Worm (Caenorhabditis elegans) whole organism, L2 larva: ENCODE measurements around the gene rgef-1.
A peak's percentile ranks its signal among the peaks of the same experiment; 100 is the strongest.

Experiments used
- C34F6.9 ChIP-seq: fragments of 150-350 bp; optimal IDR thresholded peaks from 2 replicates; lab custom pipeline; 2014; ENCODE audit warnings: missing biosample characterization, missing genetic modification characterization
- F13H6.1 ChIP-seq: sonication (generic microtip); optimal IDR thresholded peaks from 2 replicates; lab custom pipeline; 2016; ENCODE audit warnings: missing genetic modification characterization, missing compliant biosample characterization
- R02D3.7 ChIP-seq: fragments of 150-350 bp; optimal IDR thresholded peaks from 2 replicates; lab custom pipeline; 2014; ENCODE audit warnings: missing biosample characterization, missing genetic modification characterization
- ZK546.5 ChIP-seq: sonication (generic microtip); optimal IDR thresholded peaks from 2 replicates; lab custom pipeline; 2017; ENCODE audit warnings: missing biosample characterization, missing genetic modification characterization
- alr-1 ChIP-seq: fragments of 150-350 bp; optimal IDR thresholded peaks from 2 replicates; lab custom pipeline; 2014; ENCODE audit warnings: missing biosample characterization, missing genetic modification characterization
- aly-2 ChIP-seq: fragments of 150-350 bp; optimal IDR thresholded peaks from 2 replicates; lab custom pipeline; 2014; ENCODE audit warnings: missing biosample characterization, missing genetic modification characterization
- ama-1 ChIP-seq: fragments of 150-350 bp; optimal IDR thresholded peaks from 2 replicates; lab custom pipeline; 2018; ENCODE audit warnings: inconsistent platforms
- blmp-1 ChIP-seq: sonication (generic microtip); optimal IDR thresholded peaks from 2 replicates; lab custom pipeline; 2017; ENCODE audit warnings: missing genetic modification characterization, mild to moderate bottlenecking, missing compliant biosample characterization, antibody characterized with exemption, moderate library complexity; ENCODE audit not compliant: insufficient read depth
- ceh-16 ChIP-seq: fragments of 150-350 bp; optimal IDR thresholded peaks from 2 replicates; lab custom pipeline; 2014; ENCODE audit warnings: missing biosample characterization, missing genetic modification characterization
- ceh-82 ChIP-seq: fragments of 150-350 bp; optimal IDR thresholded peaks from 2 replicates; lab custom pipeline; 2014; ENCODE audit warnings: missing biosample characterization, missing genetic modification characterization
- crh-2 ChIP-seq: sonication (generic microtip); optimal IDR thresholded peaks from 2 replicates; lab custom pipeline; 2017; ENCODE audit warnings: missing biosample characterization, missing genetic modification characterization
- elt-1 ChIP-seq: fragments of 150-350 bp; optimal IDR thresholded peaks from 2 replicates; lab custom pipeline; 2014; ENCODE audit warnings: missing biosample characterization, missing genetic modification characterization
- fos-1 ChIP-seq: fragments of 150-350 bp; optimal IDR thresholded peaks from 2 replicates; lab custom pipeline; 2014; ENCODE audit warnings: missing biosample characterization, missing genetic modification characterization
- gmeb-1 ChIP-seq: fragments of 150-350 bp; optimal IDR thresholded peaks from 2 replicates; lab custom pipeline; 2014; ENCODE audit warnings: missing biosample characterization, missing genetic modification characterization
- lin-11 ChIP-seq: fragments of 150-350 bp; sonication (generic microtip); optimal IDR thresholded peaks from 2 replicates; lab custom pipeline; 2014; ENCODE audit warnings: missing biosample characterization, missing genetic modification characterization, inconsistent platforms, mixed read lengths
- lin-13 ChIP-seq: fragments of 150-350 bp; optimal IDR thresholded peaks from 2 replicates; lab custom pipeline; 2014; ENCODE audit warnings: missing biosample characterization, missing genetic modification reagents, missing genetic modification characterization
- lin-39 ChIP-seq: fragments of 150-350 bp; optimal IDR thresholded peaks from 2 replicates; lab custom pipeline; 2014; ENCODE audit warnings: missing biosample characterization, missing genetic modification reagents, missing genetic modification characterization
- mab-5 ChIP-seq: fragments of 150-350 bp; optimal IDR thresholded peaks from 2 replicates; lab custom pipeline; 2014; ENCODE audit warnings: missing biosample characterization, missing genetic modification characterization
- mbf-1 ChIP-seq: sonication (generic microtip); optimal IDR thresholded peaks from 2 replicates; lab custom pipeline; 2017; ENCODE audit warnings: missing biosample characterization, missing genetic modification characterization
- nhr-11 ChIP-seq: fragments of 150-350 bp; optimal IDR thresholded peaks from 2 replicates; lab custom pipeline; 2014; ENCODE audit warnings: missing biosample characterization, missing genetic modification characterization
- nhr-12 ChIP-seq: fragments of 150-350 bp; optimal IDR thresholded peaks from 2 replicates; lab custom pipeline; 2014; ENCODE audit warnings: missing biosample characterization, missing genetic modification characterization
- nhr-129 ChIP-seq: fragments of 150-350 bp; optimal IDR thresholded peaks from 2 replicates; lab custom pipeline; 2014; ENCODE audit warnings: missing biosample characterization, missing genetic modification characterization
- nhr-21 ChIP-seq: fragments of 150-350 bp; optimal IDR thresholded peaks from 2 replicates; lab custom pipeline; 2014; ENCODE audit warnings: missing biosample characterization, missing genetic modification characterization
- nhr-23 ChIP-seq: fragments of 150-350 bp; optimal IDR thresholded peaks from 2 replicates; lab custom pipeline; 2014; ENCODE audit warnings: missing biosample characterization, missing genetic modification reagents, missing genetic modification characterization
- nhr-25 ChIP-seq: fragments of 150-350 bp; sonication (generic microtip); optimal IDR thresholded peaks from 3 replicates; lab custom pipeline; 2014; ENCODE audit warnings: missing biosample characterization, missing genetic modification characterization
- nhr-6 ChIP-seq: fragments of 150-350 bp; optimal IDR thresholded peaks from 2 replicates; lab custom pipeline; 2014; ENCODE audit warnings: missing biosample characterization, missing genetic modification characterization
- peb-1 ChIP-seq: fragments of 150-350 bp; optimal IDR thresholded peaks from 2 replicates; lab custom pipeline; 2014; ENCODE audit warnings: missing biosample characterization, missing genetic modification characterization
- sem-4 ChIP-seq: fragments of 150-350 bp; optimal IDR thresholded peaks from 2 replicates; lab custom pipeline; 2014; ENCODE audit warnings: missing biosample characterization, missing genetic modification reagents, missing genetic modification characterization
- sma-3 ChIP-seq: sonication (generic microtip); optimal IDR thresholded peaks from 2 replicates; lab custom pipeline; 2016; ENCODE audit warnings: missing genetic modification reagents, missing genetic modification characterization, missing compliant biosample characterization
- sma-9 ChIP-seq, 2 experiments: fragments of 150-350 bp in 1 of 2; sonication (generic microtip) in 1 of 2; optimal IDR thresholded peaks; 2 replicates each; lab custom pipeline; 2014 to 2016; ENCODE audit warnings: missing genetic modification characterization in 2 of 2, mild to moderate bottlenecking in 1 of 2, missing biosample characterization in 1 of 2, missing compliant biosample characterization in 1 of 2, missing genetic modification reagents in 1 of 2, moderate library complexity in 1 of 2
- unc-39 ChIP-seq: fragments of 150-350 bp; optimal IDR thresholded peaks from 2 replicates; lab custom pipeline; 2014; ENCODE audit warnings: missing biosample characterization, missing genetic modification characterization
- ztf-1 ChIP-seq: fragments of 200-800 bp; sonication (Bioruptor generic); conservative IDR thresholded peaks from 2 replicates; pipeline ENCODE4 v1.3.6; 2022; ENCODE audit warnings: missing genetic modification characterization, missing compliant biosample characterization
- ztf-11 ChIP-seq: sonication (generic microtip); optimal IDR thresholded peaks from 2 replicates; lab custom pipeline; 2017; ENCODE audit warnings: missing biosample characterization, missing genetic modification characterization
- ztf-4 ChIP-seq: fragments of 150-350 bp; optimal IDR thresholded peaks from 2 replicates; lab custom pipeline; 2014; ENCODE audit warnings: missing biosample characterization, missing genetic modification characterization

Gene rgef-1

DNA sequence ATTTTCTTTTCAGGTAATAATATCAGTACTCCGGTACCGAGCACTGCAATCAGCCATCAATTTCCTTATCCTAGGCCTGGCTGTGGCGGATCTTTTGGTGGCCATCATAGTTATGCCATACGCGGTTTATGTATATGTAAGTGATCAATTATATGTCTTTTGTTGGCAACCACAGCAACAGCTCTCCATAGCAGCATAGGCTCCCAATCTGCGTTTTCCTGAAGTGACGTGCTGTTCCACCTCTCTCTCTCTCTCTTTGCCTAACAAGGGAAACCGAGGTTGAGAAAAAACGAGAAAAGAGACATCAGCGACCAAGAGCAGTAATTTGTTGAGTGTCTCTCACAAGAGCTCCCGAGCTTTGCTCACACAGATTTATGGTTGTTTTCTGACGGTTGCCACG lies 47.7 kb upstream of the rgef-1 start:
- TF ChIP-seq ztf-1 (GFP tag; lab: Robert Waterston, UW) (no peak), nhr-25 (no peak), R02D3.7 (tag; lab: Kevin White, UChicago) (no peak), mbf-1 (tag; lab: Kevin White, UChicago) (no peak), elt-1 (tag; lab: Kevin White, UChicago) (no peak), peb-1 (no peak), mab-5 (tag; lab: Kevin White, UChicago) (no peak), crh-2 (tag; lab: Kevin White, UChicago) (no peak), C34F6.9 (tag; lab: Kevin White, UChicago) (no peak), aly-2 (tag; lab: Kevin White, UChicago) (no peak), nhr-129 (tag; lab: Kevin White, UChicago) (no peak), nhr-6 (tag; lab: Kevin White, UChicago) (no peak), blmp-1 (tag; lab: Kevin White, UChicago) (no peak), lin-13 (no peak), gmeb-1 (tag; lab: Kevin White, UChicago) (no peak)

DNA sequence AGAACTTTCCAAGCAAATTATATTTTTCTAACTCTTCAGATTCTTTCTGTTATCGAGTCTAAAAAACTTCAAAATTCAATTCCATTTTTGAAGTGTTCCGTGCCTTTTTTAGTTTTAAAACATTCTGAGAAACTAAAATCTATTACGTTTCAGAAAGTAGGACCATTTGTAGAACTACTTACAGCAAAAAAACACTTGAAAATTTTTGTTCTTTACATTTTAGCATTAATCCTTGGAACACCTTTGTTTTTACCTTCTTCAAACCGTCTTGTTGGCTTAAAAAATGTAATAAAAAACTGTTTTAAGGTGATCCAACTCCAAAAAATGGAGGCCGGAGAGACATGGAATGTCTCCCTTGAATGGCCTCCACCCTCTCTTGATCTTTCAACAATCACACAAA lies 46.8 kb upstream of the rgef-1 start, which contains the start of gene dop-2:
Gene dop-2 (plus strand): TSS at position 301 of the 400 bp plus-strand sequence.
- TF ChIP-seq ZK546.5 (no peak), nhr-11 (tag; lab: Kevin White, UChicago) (no peak), sma-9 (GFP tag; optimal IDR thresholded peaks at IDR 0.05; lab: Kevin White, UChicago) (no peak), sma-9 (tag; optimal IDR thresholded peaks at IDR 0.05; lab: Kevin White, UChicago) (no peak), fos-1 (tag; lab: Kevin White, UChicago) (no peak), elt-1 (tag; lab: Kevin White, UChicago) (no peak), unc-39 (tag; lab: Kevin White, UChicago) (no peak), nhr-129 (tag; lab: Kevin White, UChicago) (no peak), ztf-11 (tag; lab: Kevin White, UChicago) (no peak)

DNA sequence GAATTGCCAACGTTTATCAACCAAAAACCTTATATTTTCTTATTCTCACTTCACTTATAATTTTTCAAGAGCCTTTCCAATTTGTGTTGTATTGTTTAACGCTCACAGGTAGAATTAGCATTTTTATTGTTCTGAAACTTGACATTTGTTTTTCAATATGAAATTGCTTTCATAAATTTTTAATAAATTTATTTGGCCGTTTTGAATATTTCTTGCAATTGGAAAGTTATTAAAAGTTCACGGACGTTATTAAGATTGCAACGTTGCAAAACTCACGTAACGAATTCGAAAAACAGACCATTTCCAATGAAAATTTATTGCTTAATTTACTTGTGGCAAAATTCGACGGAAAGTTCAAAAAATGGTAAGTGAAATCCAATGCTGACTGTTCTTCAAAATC lies 28.8 kb upstream of the rgef-1 start, which contains the start of gene K09G1.2:
Gene K09G1.2 (plus strand): TSS at position 301 of the 400 bp plus-strand sequence.
- no peak for TF ChIP-seq F13H6.1 (tag; lab: Kevin White, UChicago)
- TF ChIP-seq nhr-12: no peak
- no peak for TF ChIP-seq sem-4 (tag; lab: Kevin White, UChicago)
- TF ChIP-seq ztf-1 (GFP tag; lab: Robert Waterston, UW): no peak
- no peak for TF ChIP-seq sma-3
- TF ChIP-seq gmeb-1 (tag; lab: Kevin White, UChicago): no peak
- no peak for TF ChIP-seq lin-11 (tag; lab: Kevin White, UChicago)
- TF ChIP-seq nhr-6 (tag; lab: Kevin White, UChicago): no peak
- no peak for TF ChIP-seq mab-5 (tag; lab: Kevin White, UChicago)
- no peak for TF ChIP-seq crh-2 (tag; lab: Kevin White, UChicago)
- no peak for TF ChIP-seq fos-1 (tag; lab: Kevin White, UChicago)
- TF ChIP-seq ceh-82 (tag; lab: Kevin White, UChicago): no peak
- TF ChIP-seq unc-39 (tag; lab: Kevin White, UChicago): no peak
- TF ChIP-seq peb-1: no peak
- no peak for TF ChIP-seq lin-39 (tag; lab: Kevin White, UChicago)
- no peak for TF ChIP-seq alr-1
- TF ChIP-seq ceh-16: no peak
- TF ChIP-seq nhr-25: no peak
- no peak for TF ChIP-seq nhr-23 (tag; lab: Kevin White, UChicago)
- no peak for TF ChIP-seq C34F6.9 (tag; lab: Kevin White, UChicago)

DNA sequence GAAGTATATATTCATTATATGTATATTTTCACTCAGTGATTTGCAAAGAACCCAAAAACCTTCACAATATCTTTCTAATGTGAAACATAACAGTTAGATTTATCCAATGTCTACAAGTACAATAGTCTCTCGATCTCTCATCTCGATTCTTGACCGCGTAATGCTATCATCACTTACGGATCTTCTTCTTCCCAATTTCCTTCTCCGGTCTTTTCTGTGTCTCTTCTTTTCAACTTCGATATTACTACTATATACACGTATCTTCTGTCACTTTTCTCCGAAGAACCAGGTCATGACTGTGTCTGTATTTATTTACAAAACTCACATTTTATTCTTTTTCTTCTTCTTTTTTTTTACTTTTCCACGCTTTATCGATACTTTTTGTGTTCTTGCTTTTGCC lies 27.1 kb upstream of the rgef-1 start:
- TF ChIP-seq nhr-21 (tag; lab: Kevin White, UChicago): peak; percentile 20
- TF ChIP-seq lin-13: no peak
- peak; percentile 49 for TF ChIP-seq sma-9 (GFP tag; optimal IDR thresholded peaks at IDR 0.05; lab: Kevin White, UChicago)
- no peak for TF ChIP-seq sma-9 (tag; optimal IDR thresholded peaks at IDR 0.05; lab: Kevin White, UChicago)
- TF ChIP-seq sma-3: peak; percentile 24
- peak; percentile 18 for TF ChIP-seq fos-1 (tag; lab: Kevin White, UChicago)
- TF ChIP-seq ztf-4 (tag; lab: Kevin White, UChicago): no peak

DNA sequence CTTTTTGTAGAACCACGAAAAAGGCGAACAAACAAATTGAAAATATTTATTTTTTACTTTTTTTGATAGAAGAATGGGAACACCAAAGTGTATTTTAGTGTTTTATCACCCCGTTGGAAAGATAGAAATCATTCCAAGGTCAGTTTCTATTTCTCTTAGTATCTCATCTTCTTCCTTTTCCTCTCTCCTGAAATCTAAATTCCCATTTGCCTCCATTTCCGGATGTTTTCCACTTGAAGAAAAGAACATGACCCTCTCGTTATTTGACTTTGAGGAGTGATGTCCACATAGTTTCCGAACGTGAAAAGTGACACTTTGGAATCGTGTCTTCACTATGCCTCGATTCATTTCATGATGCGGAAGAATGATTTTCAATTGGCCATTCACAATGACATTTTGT lies 26.1 kb upstream of the rgef-1 start:
- TF ChIP-seq nhr-25 (peak; percentile 14), ama-1 (lab: Kevin White, UChicago) (no peak)
